Worm (Caenorhabditis elegans) whole organism, young adult: ENCODE measurements around the gene lpr-5.

Experiments used
- F55B11.4 ChIP-seq: sonication (generic microtip); optimal IDR thresholded peaks from 2 replicates; lab custom pipeline; 2016; ENCODE audit warnings: missing compliant biosample characterization, missing genetic modification characterization, borderline replicate concordance; ENCODE audit not compliant: insufficient read depth
- F57A8.1 ChIP-seq: fragments of 200-800 bp; sonication (Bioruptor generic); optimal IDR thresholded peaks from 2 replicates; lab custom pipeline; 2018; ENCODE audit warnings: mild to moderate bottlenecking, missing genetic modification characterization, moderate library complexity, missing compliant biosample characterization
- hlh-26 ChIP-seq: fragments of 200-800 bp; sonication (Bioruptor generic); conservative IDR thresholded peaks from 2 replicates; pipeline ENCODE4 v1.3.6; 2022; ENCODE audit warnings: missing genetic modification reagents, missing genetic modification characterization, missing compliant biosample characterization
- hsf-1 ChIP-seq: fragments of 200-800 bp; sonication (Bioruptor generic); IDR thresholded peaks from 2 replicates; pipeline ENCODE4 v1.3.6; 2022; ENCODE audit warnings: missing genetic modification reagents, missing genetic modification characterization, missing compliant biosample characterization
- lin-40 ChIP-seq: sonication (generic microtip); optimal IDR thresholded peaks from 2 replicates; lab custom pipeline; 2016; ENCODE audit warnings: missing genetic modification characterization, mild to moderate bottlenecking, missing compliant biosample characterization, missing genotype, missing genetic modification reagents
- pha-4 ChIP-seq: fragments of 150-350 bp; sonication (generic microtip); optimal IDR thresholded peaks from 2 replicates; lab custom pipeline; 2014; ENCODE audit warnings: missing biosample characterization, missing genetic modification reagents, missing genetic modification characterization
- snpc-4 ChIP-seq, 5 experiments: fragments of 150-350 bp in 1 of 5; sonication (generic microtip) in 4 of 5; optimal IDR thresholded peaks; 2 replicates each; lab custom pipeline; 2014 to 2018; ENCODE audit warnings: missing genetic modification characterization in 5 of 5, missing biosample characterization in 3 of 5, antibody characterized with exemption in 2 of 5, mild to moderate bottlenecking in 2 of 5, missing compliant biosample characterization in 2 of 5, missing genotype in 2 of 5, moderate library complexity in 2 of 5, missing genetic modification reagents in 1 of 5

ce11 chrX:11078150-11078549, 16.2 kb downstream of the lpr-5 start, which contains the start of gene W04G3.10:
- no peak for TF ChIP-seq lin-40 (tag; lab: Kevin White, UChicago)
- TF ChIP-seq F57A8.1 (GFP tag; lab: Kevin White, UChicago), result no peak
- TF ChIP-seq pha-4 (tag; lab: Kevin White, UChicago), result no peak
- no peak for TF ChIP-seq hsf-1 (GFP tag; lab: Robert Waterston, UW)
- no peak for TF ChIP-seq hlh-26 (GFP tag; lab: Robert Waterston, UW)
- TF ChIP-seq F55B11.4 (tag; lab: Kevin White, UChicago), result no peak
- TF ChIP-seq snpc-4 (GFP tag; optimal IDR thresholded peaks at IDR 0.05; lab: Kevin White, UChicago), result no peak
- no peak for TF ChIP-seq snpc-4 (tag; optimal IDR thresholded peaks at IDR 0.05; lab: Kevin White, UChicago)
